Worm (Caenorhabditis elegans): ENCODE results near the gene szy-20.

- TF ChIP-seq mab-5 (tag; optimal IDR thresholded peaks at IDR 0.05) = no peak
- TF ChIP-seq nhr-237 (tag; optimal IDR thresholded peaks at IDR 0.05) = no peak
- no peak for TF ChIP-seq elt-1 (tag; optimal IDR thresholded peaks at IDR 0.05; ENCODE audit: borderline replicate concordance, insufficient read depth)
- no peak for TF ChIP-seq nhr-12 (tag; optimal IDR thresholded peaks at IDR 0.05)
- no peak for TF ChIP-seq lin-13 (tag; optimal IDR thresholded peaks at IDR 0.05)
- no peak for TF ChIP-seq lsy-2 (tag; optimal IDR thresholded peaks at IDR 0.05)
- TF ChIP-seq snpc-4 (tag; optimal IDR thresholded peaks at IDR 0.05) = no peak
- no peak for TF ChIP-seq mep-1 (tag; optimal IDR thresholded peaks at IDR 0.05)
- TF ChIP-seq unc-39 (tag; optimal IDR thresholded peaks at IDR 0.05) = no peak
- TF ChIP-seq unc-62 (GFP tag; optimal IDR thresholded peaks at IDR 0.05) = no peak
- no peak for TF ChIP-seq ceh-43 (GFP tag; optimal IDR thresholded peaks at IDR 0.05)
- TF ChIP-seq tbx-8 (GFP tag; optimal IDR thresholded peaks at IDR 0.05) = no peak
- no peak for TF ChIP-seq drap-1 (GFP tag; optimal IDR thresholded peaks at IDR 0.05)
- no peak for TF ChIP-seq elt-3 (tag; optimal IDR thresholded peaks at IDR 0.05)
Observed at ce11 chrII:8996064-8996463, 26.9 kb upstream of the szy-20 start, which contains the start of gene ndub-2.
